Worm (Caenorhabditis elegans) whole organism, young adult: ENCODE data around the gene spcs-3.

Experiments
- F22D6.2 ChIP-seq: sonication (generic microtip); optimal IDR thresholded peaks from 2 replicates; lab custom pipeline; 2016; ENCODE audit warnings: mild to moderate bottlenecking, missing genetic modification characterization, missing compliant biosample characterization
- F37B4.10 ChIP-seq: fragments of 200-800 bp; sonication (Bioruptor generic); IDR thresholded peaks from 2 replicates; pipeline ENCODE4 v1.3.6; 2022; ENCODE audit warnings: missing genetic modification characterization, missing compliant biosample characterization
- F39B2.1 ChIP-seq: fragments of 200-800 bp; sonication (Bioruptor generic); IDR thresholded peaks from 2 replicates; pipeline ENCODE4 v1.3.6; 2022; ENCODE audit warnings: missing genetic modification reagents, missing genetic modification characterization, missing compliant biosample characterization
- ama-1 ChIP-seq, 3 experiments: fragments of 150-350 bp in 1 of 3; sonication (generic microtip) in 2 of 3; optimal IDR thresholded peaks; 2 replicates each; lab custom pipeline; 2014 to 2018; ENCODE audit warnings: missing biosample characterization in 2 of 3, missing genetic modification characterization in 2 of 3, missing genetic modification reagents in 2 of 3
- let-526 ChIP-seq: fragments of 200-800 bp; sonication (Bioruptor generic); IDR thresholded peaks from 2 replicates; pipeline ENCODE4 v1.3.6; 2022; ENCODE audit warnings: missing genetic modification reagents, missing genetic modification characterization, missing compliant biosample characterization
- mcd-1 ChIP-seq: fragments of 200-800 bp; sonication (Bioruptor generic); IDR thresholded peaks from 2 replicates; pipeline ENCODE4 v1.3.6; 2022; ENCODE audit warnings: missing genetic modification reagents, missing genetic modification characterization, missing compliant biosample characterization
- nfya-1 ChIP-seq: sonication (generic microtip); optimal IDR thresholded peaks from 2 replicates; lab custom pipeline; 2017; ENCODE audit warnings: antibody characterized with exemption, missing compliant biosample characterization, missing genetic modification characterization, borderline replicate concordance; ENCODE audit not compliant: insufficient read depth
- nfyb-1 ChIP-seq: fragments of 200-800 bp; sonication (Bioruptor generic); IDR thresholded peaks from 2 replicates; pipeline ENCODE4 v1.3.6; 2022; ENCODE audit warnings: missing genetic modification reagents, missing genetic modification characterization, missing compliant biosample characterization
- pha-4 ChIP-seq: fragments of 150-350 bp; sonication (generic microtip); optimal IDR thresholded peaks from 2 replicates; lab custom pipeline; 2014; ENCODE audit warnings: missing biosample characterization, missing genetic modification reagents, missing genetic modification characterization
- sdz-38 ChIP-seq: sonication (generic microtip); optimal IDR thresholded peaks from 2 replicates; lab custom pipeline; 2016; ENCODE audit warnings: missing genotype, missing genetic modification characterization, missing compliant biosample characterization
- snpc-4 ChIP-seq, 5 experiments: fragments of 150-350 bp in 1 of 5; sonication (generic microtip) in 4 of 5; optimal IDR thresholded peaks; 2 replicates each; lab custom pipeline; 2014 to 2018; ENCODE audit warnings: missing genetic modification characterization in 5 of 5, missing biosample characterization in 3 of 5, antibody characterized with exemption in 2 of 5, mild to moderate bottlenecking in 2 of 5, missing compliant biosample characterization in 2 of 5, missing genotype in 2 of 5, moderate library complexity in 2 of 5, missing genetic modification reagents in 1 of 5
- unc-62 ChIP-seq: fragments of 150-350 bp; optimal IDR thresholded peaks from 2 replicates; lab custom pipeline; 2014; ENCODE audit warnings: missing biosample characterization, missing genetic modification reagents, missing genetic modification characterization
- ztf-22 ChIP-seq: fragments of 200-800 bp; sonication (Bioruptor generic); optimal IDR thresholded peaks from 2 replicates; lab custom pipeline; 2018; ENCODE audit warnings: mild to moderate bottlenecking, missing genetic modification characterization, moderate library complexity, missing compliant biosample characterization
- ztf-25 ChIP-seq: fragments of 200-800 bp; sonication (Bioruptor generic); IDR thresholded peaks from 2 replicates; pipeline ENCODE4 v1.3.6; 2022; ENCODE audit warnings: missing genetic modification reagents, missing genetic modification characterization, missing compliant biosample characterization

DNA sequence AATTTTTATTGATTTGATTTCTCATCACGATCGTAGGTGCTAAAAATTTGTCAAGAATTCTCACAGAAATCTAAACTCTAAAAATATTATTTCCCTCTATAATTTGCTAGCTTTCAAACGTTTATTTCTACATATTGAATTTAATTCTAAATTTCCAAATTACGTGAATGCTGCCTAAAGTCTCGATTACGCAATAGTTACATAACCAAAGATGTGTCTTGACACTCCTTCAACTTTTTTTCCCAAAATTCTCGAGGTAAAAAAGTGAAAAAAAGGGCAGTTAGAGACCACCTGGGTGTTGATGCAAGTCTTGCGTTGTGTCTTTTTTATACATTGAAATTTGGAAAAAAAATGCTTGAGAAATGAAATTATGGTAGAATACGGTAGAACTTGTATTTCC, 7.0 kb downstream of the spcs-3 start:
- TF ChIP-seq ztf-25 = no peak
- TF ChIP-seq unc-62 = no peak
- no peak for TF ChIP-seq nfyb-1 (GFP tag; lab: Robert Waterston, UW)
- no peak for TF ChIP-seq let-526 (GFP tag; lab: Robert Waterston, UW)
- no peak for TF ChIP-seq mcd-1 (GFP tag; lab: Robert Waterston, UW)
- TF ChIP-seq F22D6.2 = no peak
- no peak for TF ChIP-seq pha-4 (tag; lab: Kevin White, UChicago)
- no peak for TF ChIP-seq nfya-1
- no peak for TF ChIP-seq ztf-22
- no peak for TF ChIP-seq ama-1 (optimal IDR thresholded peaks at IDR 0.05; lab: Kevin White, UChicago)
- no peak for TF ChIP-seq ama-1 (GFP tag; optimal IDR thresholded peaks at IDR 0.05; lab: Kevin White, UChicago)
- TF ChIP-seq sdz-38 (tag; lab: Kevin White, UChicago) = no peak
- TF ChIP-seq snpc-4 (GFP tag; optimal IDR thresholded peaks at IDR 0.05; lab: Kevin White, UChicago) = no peak
- no peak for TF ChIP-seq snpc-4 (tag; optimal IDR thresholded peaks at IDR 0.05; lab: Kevin White, UChicago)
- TF ChIP-seq F39B2.1 = no peak
- TF ChIP-seq F37B4.10 = no peak
